Fruit fly (Drosophila melanogaster) whole organism, embryonic: ENCODE data around the gene scpr-A.

Experiments
- ATbp ChIP-seq: fragments of 200-800 bp; sonication (Bioruptor generic); optimal IDR thresholded peaks from 2 replicates; lab custom pipeline; 2017; ENCODE audit warnings: missing biosample characterization, mild to moderate bottlenecking, missing genetic modification characterization, missing genetic modification reagents
- Adf1 ChIP-seq: fragments of 200-800 bp; sonication (Bioruptor generic); IDR thresholded peaks from 2 replicates; pipeline ENCODE4 v1.3.6; 2022; ENCODE audit warnings: missing biosample characterization, missing genetic modification characterization
- Asciz ChIP-seq: fragments of 200-800 bp; sonication (Bioruptor generic); optimal IDR thresholded peaks from 2 replicates; lab custom pipeline; 2017; ENCODE audit warnings: missing biosample characterization, mild to moderate bottlenecking, missing genetic modification characterization, missing genetic modification reagents
- BEAF-32 ChIP-seq: fragments of 200-800 bp; sonication (Bioruptor generic); optimal IDR thresholded peaks from 3 replicates; lab custom pipeline; 2017; ENCODE audit warnings: missing biosample characterization, missing genetic modification characterization, mild to moderate bottlenecking, moderate library complexity, missing genetic modification reagents
- CG10543 ChIP-seq: fragments of 200-800 bp; sonication (Bioruptor generic); optimal IDR thresholded peaks from 3 replicates; lab custom pipeline; 2017; ENCODE audit warnings: missing biosample characterization, mild to moderate bottlenecking, missing genetic modification characterization, moderate library complexity
- CG11085 ChIP-seq: fragments of 200-800 bp; sonication (Bioruptor generic); IDR thresholded peaks from 2 replicates; pipeline ENCODE4 v1.3.6; 2022; ENCODE audit warnings: missing biosample characterization, missing genetic modification characterization
- CG14441 ChIP-seq: fragments of 200-800 bp; sonication (Bioruptor generic); IDR thresholded peaks from 2 replicates; pipeline ENCODE4 v1.3.6; 2022; ENCODE audit warnings: missing biosample characterization, missing genetic modification characterization
- CG14667 ChIP-seq: fragments of 200-800 bp; sonication (Bioruptor generic); IDR thresholded peaks from 2 replicates; pipeline ENCODE4 v1.3.6; 2022; ENCODE audit warnings: missing biosample characterization, missing genetic modification characterization
- CG16815 ChIP-seq: fragments of 200-800 bp; sonication (Bioruptor generic); optimal IDR thresholded peaks from 3 replicates; lab custom pipeline; 2017; ENCODE audit warnings: missing biosample characterization, mild to moderate bottlenecking, missing genetic modification characterization
- CG1792 ChIP-seq: fragments of 200-800 bp; sonication (Bioruptor generic); optimal IDR thresholded peaks from 2 replicates; lab custom pipeline; 2016; ENCODE audit warnings: missing biosample characterization, missing genetic modification characterization
- CG31224 ChIP-seq: fragments of 200-800 bp; sonication (Bioruptor generic); IDR thresholded peaks from 2 replicates; pipeline ENCODE4 v1.3.6; 2022; ENCODE audit warnings: missing biosample characterization, missing genetic modification characterization
- CG31441 ChIP-seq: fragments of 200-800 bp; sonication (Bioruptor generic); IDR thresholded peaks from 2 replicates; pipeline ENCODE4 v1.3.6; 2022; ENCODE audit warnings: missing biosample characterization, missing genetic modification characterization
- CG34224 ChIP-seq: fragments of 200-800 bp; sonication (Bioruptor generic); IDR thresholded peaks from 3 replicates; pipeline ENCODE4 v1.3.6; 2022; ENCODE audit warnings: missing biosample characterization, missing genetic modification characterization; ENCODE audit not compliant: partially characterized antibody
- CG34376 ChIP-seq: fragments of 200-800 bp; sonication (Bioruptor generic); optimal IDR thresholded peaks from 2 replicates; lab custom pipeline; 2018; ENCODE audit warnings: missing biosample characterization, mild to moderate bottlenecking, missing genetic modification characterization
- CG4707 ChIP-seq: fragments of 200-800 bp; sonication (Bioruptor generic); optimal IDR thresholded peaks from 2 replicates; lab custom pipeline; 2018; ENCODE audit warnings: missing biosample characterization, mild to moderate bottlenecking, missing genetic modification characterization, moderate library complexity
- CG5245 ChIP-seq: fragments of 200-800 bp; sonication (Bioruptor generic); optimal IDR thresholded peaks from 3 replicates; lab custom pipeline; 2016; ENCODE audit warnings: missing biosample characterization, missing genetic modification characterization
- CG8089 ChIP-seq: fragments of 200-800 bp; sonication (Bioruptor generic); optimal IDR thresholded peaks from 3 replicates; lab custom pipeline; 2016; ENCODE audit warnings: missing biosample characterization, missing genetic modification characterization
- CG8281 ChIP-seq: fragments of 200-800 bp; sonication (Bioruptor generic); optimal IDR thresholded peaks from 2 replicates; lab custom pipeline; 2018; ENCODE audit warnings: missing biosample characterization, mild to moderate bottlenecking, missing genetic modification characterization, moderate library complexity
- CG8388 ChIP-seq: fragments of 200-800 bp; sonication (Bioruptor generic); optimal IDR thresholded peaks from 2 replicates; lab custom pipeline; 2019; ENCODE audit warnings: missing biosample characterization, mild to moderate bottlenecking, missing genetic modification characterization, moderate library complexity
- CTCF ChIP-seq: fragments of 200-800 bp; sonication (Bioruptor generic); optimal IDR thresholded peaks from 2 replicates; lab custom pipeline; 2017; ENCODE audit warnings: missing biosample characterization, mild to moderate bottlenecking, missing genetic modification characterization, moderate library complexity
- Dll ChIP-seq: fragments of 200-800 bp; sonication (Bioruptor generic); IDR thresholded peaks from 4 replicates; pipeline ENCODE4 v1.3.6; 2022; ENCODE audit warnings: missing biosample characterization, missing genetic modification characterization; ENCODE audit not compliant: partially characterized antibody
- Dp ChIP-seq: fragments of 200-800 bp; sonication (Bioruptor generic); optimal IDR thresholded peaks from 2 replicates; lab custom pipeline; 2018; ENCODE audit warnings: missing biosample characterization, mild to moderate bottlenecking, missing genetic modification characterization, moderate library complexity
- Elba2 ChIP-seq: fragments of 200-800 bp; sonication (Bioruptor generic); optimal IDR thresholded peaks from 3 replicates; lab custom pipeline; 2016; ENCODE audit warnings: missing biosample characterization, missing genetic modification characterization
- HLH4C ChIP-seq: fragments of 200-800 bp; sonication (Bioruptor generic); IDR thresholded peaks from 3 replicates; pipeline ENCODE4 v1.3.6; 2022; ENCODE audit warnings: missing biosample characterization, missing genetic modification characterization; ENCODE audit not compliant: partially characterized antibody
- Hr3 ChIP-seq: fragments of 200-800 bp; sonication (Bioruptor generic); optimal IDR thresholded peaks from 3 replicates; lab custom pipeline; 2016; ENCODE audit warnings: missing biosample characterization, missing genetic modification characterization
- Nf-YA ChIP-seq: fragments of 200-800 bp; sonication (Bioruptor generic); IDR thresholded peaks from 2 replicates; pipeline ENCODE4 v1.3.6; 2022; ENCODE audit warnings: missing biosample characterization, missing genetic modification characterization
- Pdp1 ChIP-seq, 2 experiments: fragments of 200-800 bp; sonication (Bioruptor generic); optimal IDR thresholded peaks; 3 replicates each; lab custom pipeline; 2016; ENCODE audit warnings: missing biosample characterization in 2 of 2, missing genetic modification characterization in 2 of 2, mild to moderate bottlenecking in 1 of 2, moderate library complexity in 1 of 2
- Sox100B ChIP-seq: fragments of 200-800 bp; sonication (Bioruptor generic); optimal IDR thresholded peaks from 3 replicates; lab custom pipeline; 2018; ENCODE audit warnings: missing biosample characterization, mild to moderate bottlenecking, missing genetic modification characterization
- Sry-δ ChIP-seq: fragments of 200-800 bp; sonication (Bioruptor generic); optimal IDR thresholded peaks from 2 replicates; lab custom pipeline; 2016; ENCODE audit warnings: missing biosample characterization, missing genetic modification characterization
- Taf1 ChIP-seq: fragments of 200-800 bp; sonication (Bioruptor generic); IDR thresholded peaks from 2 replicates; pipeline ENCODE4 v1.3.6; 2022; ENCODE audit warnings: missing biosample characterization, missing genetic modification characterization
- Xrp1 ChIP-seq: fragments of 200-800 bp; sonication (Bioruptor generic); IDR thresholded peaks from 2 replicates; pipeline ENCODE4 v1.3.6; 2022; ENCODE audit warnings: missing biosample characterization, missing genetic modification characterization
- ac ChIP-seq: fragments of 200-800 bp; sonication (Bioruptor generic); optimal IDR thresholded peaks from 3 replicates; lab custom pipeline; 2017; ENCODE audit warnings: missing biosample characterization, mild to moderate bottlenecking, missing genetic modification characterization
- az2 ChIP-seq: fragments of 200-800 bp; sonication (Bioruptor generic); optimal IDR thresholded peaks from 3 replicates; lab custom pipeline; 2016; ENCODE audit warnings: missing biosample characterization, missing genetic modification characterization
- bcd ChIP-seq: fragments of 200-800 bp; sonication (Bioruptor generic); optimal IDR thresholded peaks from 2 replicates; lab custom pipeline; 2017; ENCODE audit warnings: missing biosample characterization, mild to moderate bottlenecking, missing genetic modification characterization
- chn ChIP-seq: fragments of 200-800 bp; sonication (Bioruptor generic); optimal IDR thresholded peaks from 2 replicates; lab custom pipeline; 2016; ENCODE audit warnings: missing biosample characterization, missing genetic modification characterization
- dati ChIP-seq: fragments of 200-800 bp; sonication (Bioruptor generic); IDR thresholded peaks from 2 replicates; pipeline ENCODE4 v1.3.6; 2022; ENCODE audit warnings: missing biosample characterization, missing genetic modification characterization
- fd64A ChIP-seq: fragments of 200-800 bp; sonication (Bioruptor generic); optimal IDR thresholded peaks from 3 replicates; lab custom pipeline; 2018; ENCODE audit warnings: missing biosample characterization, mild to moderate bottlenecking, missing genetic modification characterization
- fru ChIP-seq: fragments of >200 bp; optimal IDR thresholded peaks from 2 replicates; lab custom pipeline; 2017
- gro ChIP-seq: fragments of 200-800 bp; sonication (Bioruptor generic); optimal IDR thresholded peaks from 2 replicates; lab custom pipeline; 2016; ENCODE audit warnings: missing biosample characterization, missing genetic modification characterization
- mirr ChIP-seq: fragments of 200-800 bp; sonication (Bioruptor generic); optimal IDR thresholded peaks from 3 replicates; lab custom pipeline; 2018; ENCODE audit warnings: missing biosample characterization, mild to moderate bottlenecking, missing genetic modification characterization
- pan ChIP-seq, 4 experiments: fragments of >200 bp in 3 of 4; fragments of 200-800 bp in 1 of 4; sonication (Bioruptor generic) in 1 of 4; optimal IDR thresholded peaks in 3 of 4; IDR thresholded peaks in 1 of 4; 2 replicates each; pipeline versions ENCODE4 v1.3.6 to Lab custom; 2017 to 2022; ENCODE audit warnings: missing biosample characterization in 2 of 4, missing genetic modification characterization in 2 of 4, mixed read lengths in 1 of 4
- psq ChIP-seq: fragments of 200-800 bp; sonication (Bioruptor generic); optimal IDR thresholded peaks from 2 replicates; lab custom pipeline; 2017; ENCODE audit warnings: missing biosample characterization, missing genetic modification characterization
- repo ChIP-seq: fragments of 200-800 bp; sonication (Bioruptor generic); optimal IDR thresholded peaks from 2 replicates; lab custom pipeline; 2016; ENCODE audit warnings: missing biosample characterization, missing genetic modification characterization
- seq ChIP-seq: fragments of 200-800 bp; sonication (Bioruptor generic); IDR thresholded peaks from 2 replicates; pipeline ENCODE4 v1.3.6; 2022; ENCODE audit warnings: missing biosample characterization, missing genetic modification characterization
- slou ChIP-seq: fragments of 200-800 bp; sonication (Bioruptor generic); optimal IDR thresholded peaks from 3 replicates; lab custom pipeline; 2016; ENCODE audit warnings: missing biosample characterization, missing genetic modification characterization
- slp2 ChIP-seq: fragments of 200-800 bp; sonication (Bioruptor generic); optimal IDR thresholded peaks from 2 replicates; lab custom pipeline; 2016; ENCODE audit warnings: missing biosample characterization, missing genetic modification characterization
- tin ChIP-seq: fragments of 200-800 bp; sonication (Bioruptor generic); optimal IDR thresholded peaks from 3 replicates; lab custom pipeline; 2016; ENCODE audit warnings: missing biosample characterization, missing genetic modification characterization
- ttk ChIP-seq: fragments of 200-800 bp; sonication (Bioruptor generic); IDR thresholded peaks from 2 replicates; pipeline ENCODE4 v2.1.2; 2022; ENCODE audit warnings: missing biosample characterization, missing genetic modification characterization
- wek ChIP-seq: fragments of 200-800 bp; sonication (Bioruptor generic); optimal IDR thresholded peaks from 3 replicates; lab custom pipeline; 2018; ENCODE audit warnings: missing biosample characterization, mild to moderate bottlenecking, missing genetic modification characterization, moderate library complexity

Gene scpr-A

DNA sequence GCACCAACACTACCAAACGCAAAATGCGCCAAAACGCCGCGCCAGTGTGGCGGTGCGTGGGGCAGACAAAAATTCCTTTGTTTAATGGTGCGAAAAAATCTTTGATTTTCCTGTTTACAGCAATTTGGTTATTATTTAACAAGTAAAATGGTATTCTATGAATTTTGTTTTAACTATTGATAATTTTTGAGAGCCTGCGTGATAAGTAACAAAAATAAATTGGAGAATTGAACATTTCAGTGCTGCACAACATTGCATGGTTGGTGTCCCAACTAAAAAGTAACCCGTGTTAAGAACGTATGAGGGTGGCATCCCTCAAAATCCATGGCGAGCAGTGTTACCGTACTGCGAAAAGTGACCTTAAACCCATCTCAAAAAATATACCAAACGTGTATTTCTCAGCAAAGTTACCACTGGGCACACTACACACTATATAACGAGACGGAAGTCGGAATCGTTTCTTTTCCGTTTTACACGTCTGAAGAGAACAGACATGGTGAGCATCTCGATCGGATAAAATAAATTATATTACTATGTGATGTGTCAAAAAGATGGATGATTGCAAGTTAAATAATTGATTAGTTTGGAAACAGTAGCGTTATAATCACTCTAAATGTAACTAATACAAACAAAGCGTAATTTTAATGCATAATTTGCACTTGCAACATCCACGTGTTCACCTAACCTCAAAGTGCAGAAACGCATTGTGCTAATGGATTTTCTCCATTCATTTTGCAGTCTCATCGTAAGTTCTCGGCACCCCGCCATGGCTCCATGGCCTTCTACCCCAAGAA is 19.3 kb upstream of the scpr-A start, which contains the start of the genes CG6693 and RpL3 (continued):
- TF ChIP-seq mirr (GFP tag; lab: Kevin White, UChicago) = peak; percentile 90
- TF ChIP-seq Nf-YA (GFP tag; lab: Robert Waterston, UW) = peak; percentile 76
- peak; percentile 55 for TF ChIP-seq CG31224 (GFP tag; lab: Robert Waterston, UW)
- TF ChIP-seq bcd (GFP tag; lab: Kevin White, UChicago) = peak; percentile 79
- TF ChIP-seq Xrp1 (GFP tag; lab: Robert Waterston, UW) = peak; percentile 44
- 0 out of 2 replicates have a peak, but pooled peaks have one; percentile 29 for TF ChIP-seq dati (GFP tag; lab: Robert Waterston, UW)
- TF ChIP-seq CG14441 (GFP tag; lab: Robert Waterston, UW) = no peak
- TF ChIP-seq CG31441 (GFP tag; lab: Robert Waterston, UW) = peak; percentile 74
- TF ChIP-seq CG1792 (GFP tag; lab: Kevin White, UChicago) = no peak
- TF ChIP-seq CG4707 = peak; percentile 90
- peak; percentile 71 for TF ChIP-seq Sry-δ (GFP tag; lab: Kevin White, UChicago)
- TF ChIP-seq Adf1 = peak; percentile 53; the same call in 1 of the 2 replicates
- TF ChIP-seq Dp = peak; percentile 79
- TF ChIP-seq CTCF (GFP tag; lab: Kevin White, UChicago) = peak; percentile 64
- TF ChIP-seq CG8281 (tag; lab: Kevin White, UChicago) = peak; percentile 30
- TF ChIP-seq CG16815 = no peak
- TF ChIP-seq Asciz (GFP tag; lab: Kevin White, UChicago) = peak; percentile 86
- TF ChIP-seq slp2 (GFP tag; lab: Kevin White, UChicago) = peak; percentile 37
- TF ChIP-seq Elba2 (GFP tag; lab: Kevin White, UChicago) = no peak
- TF ChIP-seq gro (GFP tag; lab: Kevin White, UChicago) = peak; percentile 87
- TF ChIP-seq seq (GFP tag; lab: Robert Waterston, UW) = peak; percentile 63; the same call in 1 of the 2 replicates
- TF ChIP-seq az2 (GFP tag; lab: Kevin White, UChicago) = peak; percentile 5
- peak; percentile 39 for TF ChIP-seq repo
- TF ChIP-seq CG34224 = no peak; the same call in 2 of the 3 replicates
- TF ChIP-seq fru (lab: Kevin White, UChicago) = no peak
- TF ChIP-seq ac (GFP tag; lab: Kevin White, UChicago) = peak; percentile 66
- TF ChIP-seq CG14667 (GFP tag; lab: Robert Waterston, UW) = no peak
- peak; percentile 38 for TF ChIP-seq CG5245 (GFP tag; lab: Kevin White, UChicago)
- TF ChIP-seq psq = no peak
- peak; percentile 55 for TF ChIP-seq ttk (GFP tag; lab: Robert Waterston, UW)
- TF ChIP-seq Pdp1 (GFP tag; optimal IDR thresholded peaks at IDR 0.05; lab: Kevin White, UChicago) = peak; percentile 50 to 82
- peak; percentile 65 for TF ChIP-seq CG8089
- TF ChIP-seq pan (optimal IDR thresholded peaks at IDR 0.05; lab: Kevin White, UChicago) = no peak
- peak in 1 of 2 experiments; percentile 73 for TF ChIP-seq pan (GFP tag; optimal IDR thresholded peaks at IDR 0.05 in 1 of 2, IDR thresholded peaks at IDR 0.05 in 1 of 2)
- TF ChIP-seq tin (GFP tag; lab: Kevin White, UChicago) = peak; percentile 21
- TF ChIP-seq Hr3 = peak; percentile 42
- TF ChIP-seq wek (GFP tag; lab: Kevin White, UChicago) = peak; percentile 88
- peak; percentile 75 for TF ChIP-seq CG11085 (GFP tag; lab: Robert Waterston, UW)
- TF ChIP-seq Dll (GFP tag; lab: Robert Waterston, UW) = no peak
- peak; percentile 56 for TF ChIP-seq slou (GFP tag; lab: Kevin White, UChicago)
- TF ChIP-seq ATbp (GFP tag; lab: Kevin White, UChicago) = peak; percentile 71
- peak; percentile 58 for TF ChIP-seq CG8388 (GFP tag; lab: Kevin White, UChicago)
- peak; percentile 68 for TF ChIP-seq Sox100B (GFP tag; lab: Kevin White, UChicago)
- peak; percentile 61 for TF ChIP-seq BEAF-32
- peak; percentile 82 for TF ChIP-seq CG10543
- TF ChIP-seq Taf1 (GFP tag; lab: Robert Waterston, UW) = peak; percentile 37
- TF ChIP-seq fd64A (GFP tag; lab: Kevin White, UChicago) = peak; percentile 89
- peak; percentile 28; the same call in 2 of the 3 replicates for TF ChIP-seq HLH4C (GFP tag; lab: Robert Waterston, UW)
- peak; percentile 43 for TF ChIP-seq chn (GFP tag; lab: Kevin White, UChicago)
- TF ChIP-seq CG34376 (GFP tag; lab: Kevin White, UChicago) = peak; percentile 98
